Worm (Caenorhabditis elegans): ENCODE measurements around the gene srsx-15.

ce11 chrIV:5602415-5602814, 21.2 kb downstream of the srsx-15 start:
- TF ChIP-seq elt-3 (tag; optimal IDR thresholded peaks at IDR 0.05), result no peak
- no peak for TF ChIP-seq egl-27 (tag; optimal IDR thresholded peaks at IDR 0.05)
- TF ChIP-seq pha-4 (tag; optimal IDR thresholded peaks at IDR 0.05), result no peak
- no peak for TF ChIP-seq tbx-2 (tag; optimal IDR thresholded peaks at IDR 0.05)
- TF ChIP-seq fkh-10 (GFP tag; optimal IDR thresholded peaks at IDR 0.05), result no peak
- no peak for TF ChIP-seq ceh-82 (tag; optimal IDR thresholded peaks at IDR 0.05)
- TF ChIP-seq R02D3.7 (tag; optimal IDR thresholded peaks at IDR 0.05), result no peak

All from whole organism, L3 larva.